Fruit fly (Drosophila melanogaster) Kc167 (cell line): ENCODE measurements around the gene CG8461.

Source experiments
- Myc ChIP-seq: fragments of >200 bp; optimal IDR thresholded peaks from 2 replicates; lab custom pipeline; 2017; ENCODE audit warnings: missing external identifiers
- Sin3A ChIP-seq: fragments of >200 bp; optimal IDR thresholded peaks from 2 replicates; lab custom pipeline; 2018; ENCODE audit warnings: missing external identifiers
- h ChIP-seq: fragments of >200 bp; optimal IDR thresholded peaks from 3 replicates; lab custom pipeline; 2018; ENCODE audit warnings: missing external identifiers
- insv ChIP-seq: fragments of >200 bp; optimal IDR thresholded peaks from 3 replicates; lab custom pipeline; 2018; ENCODE audit warnings: missing external identifiers
- psq ChIP-seq: fragments of >200 bp; optimal IDR thresholded peaks from 2 replicates; lab custom pipeline; 2017; ENCODE audit warnings: missing external identifiers
- ttk ChIP-seq: sonication (Bioruptor generic); optimal IDR thresholded peaks from 2 replicates; lab custom pipeline; 2017; ENCODE audit warnings: missing external identifiers

DNA sequence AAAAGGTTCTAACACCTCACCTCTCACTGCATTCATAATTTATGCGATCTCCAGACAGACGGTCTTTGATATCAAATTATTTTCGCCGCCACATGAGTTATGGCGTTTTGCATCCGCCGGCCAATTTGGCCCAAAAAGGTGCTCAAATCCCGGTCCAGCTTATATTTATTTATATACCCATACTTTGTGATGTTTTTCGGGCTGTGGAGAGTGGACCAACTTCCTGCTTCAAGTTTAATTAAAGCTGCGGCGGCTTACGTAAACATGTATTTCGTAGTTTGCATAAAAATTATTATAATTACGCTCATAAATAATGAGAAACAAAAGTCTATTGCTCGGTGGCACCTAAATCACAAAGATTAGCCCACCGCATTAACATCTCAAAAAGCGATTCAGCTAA lies 48.3 kb downstream of the CG8461 start:
- no peak for TF ChIP-seq h
- no peak for TF ChIP-seq Myc
- no peak for TF ChIP-seq psq (lab: Kevin White, UChicago)
- TF ChIP-seq insv (lab: Kevin White, UChicago) = no peak
- TF ChIP-seq ttk (lab: Kevin White, UChicago) = no peak
- TF ChIP-seq Sin3A (lab: Kevin White, UChicago) = no peak
